Fruit fly (Drosophila melanogaster): Measurements from ENCODE around the gene CG42729.
A peak's percentile ranks its signal among the peaks of the same experiment; 100 is the strongest.

The CG42729 gene

dm6 chr3L:15535800-15536225 is 8.5 kb upstream of the CG42729 start (continued):
- TF ChIP-seq chinmo (GFP tag; IDR thresholded peaks at IDR 0.05; ENCODE audit: partially characterized antibody) (no peak), Hmr (GFP tag; optimal IDR thresholded peaks at IDR 0.05) (no peak), da (GFP tag; optimal IDR thresholded peaks at IDR 0.05) (no peak), CHES-1-like (GFP tag; optimal IDR thresholded peaks at IDR 0.05) (no peak), fu2 (GFP tag; optimal IDR thresholded peaks at IDR 0.05) (no peak), lab (GFP tag; optimal IDR thresholded peaks at IDR 0.05) (no peak), CG17359 (tag; optimal IDR thresholded peaks at IDR 0.05) (no peak), CG13894 (tag; optimal IDR thresholded peaks at IDR 0.05) (peak; percentile 5), ranshi (GFP tag; IDR thresholded peaks at IDR 0.05) (no peak), Doc2 (GFP tag; IDR thresholded peaks at IDR 0.05) (no peak), ac (GFP tag; optimal IDR thresholded peaks at IDR 0.05) (no peak), oc (tag; optimal IDR thresholded peaks at IDR 0.05) (no peak), zfh1 (GFP tag; IDR thresholded peaks at IDR 0.05) (0 out of 3 replicates have a peak, but pooled peaks have one; percentile 16), CG10209 (GFP tag; optimal IDR thresholded peaks at IDR 0.05) (no peak), GATAe (GFP tag; conservative IDR thresholded peaks at IDR 0.05) (no peak), H15 (GFP tag; IDR thresholded peaks at IDR 0.05) (no peak), sens-2 (GFP tag; IDR thresholded peaks at IDR 0.05) (no peak), gt (GFP tag; IDR thresholded peaks at IDR 0.05) (no peak), CG7963 (GFP tag; IDR thresholded peaks at IDR 0.05; ENCODE audit: partially characterized antibody) (no peak), Nf-YC (tag; optimal IDR thresholded peaks at IDR 0.05) (peak; percentile 42), Nf-YB (GFP tag; optimal IDR thresholded peaks at IDR 0.05) (peak; percentile 47), CG2116 (GFP tag; optimal IDR thresholded peaks at IDR 0.05) (no peak), HmgZ (tag; optimal IDR thresholded peaks at IDR 0.05) (no peak), phol (tag; optimal IDR thresholded peaks at IDR 0.05) (no peak), repo (GFP tag; optimal IDR thresholded peaks at IDR 0.05) (no peak), mirr (GFP tag; optimal IDR thresholded peaks at IDR 0.05) (no peak), seq (GFP tag; IDR thresholded peaks at IDR 0.05) (no peak), CG30403 (GFP tag; optimal IDR thresholded peaks at IDR 0.05) (no peak), sens (GFP tag) (peak; percentile 38), CG14667 (GFP tag; IDR thresholded peaks at IDR 0.05) (no peak), CG16863 (GFP tag; optimal IDR thresholded peaks at IDR 0.05) (no peak), tio (GFP tag; optimal IDR thresholded peaks at IDR 0.05) (no peak), Elba2 (GFP tag; optimal IDR thresholded peaks at IDR 0.05) (no peak), kah (GFP tag; optimal IDR thresholded peaks at IDR 0.05) (peak; percentile 83), CG8290 (GFP tag; optimal IDR thresholded peaks at IDR 0.05) (no peak), CG8290 (tag; optimal IDR thresholded peaks at IDR 0.05) (no peak), CG17385 (GFP tag; optimal IDR thresholded peaks at IDR 0.05) (no peak), z (GFP tag; IDR thresholded peaks at IDR 0.05) (no peak), CG11085 (GFP tag; IDR thresholded peaks at IDR 0.05) (no peak), CG5180 (GFP tag; optimal IDR thresholded peaks at IDR 0.05) (peak; percentile 54), ro (GFP tag; IDR thresholded peaks at IDR 0.05) (no peak), CG8281 (tag; optimal IDR thresholded peaks at IDR 0.05) (no peak), CG11093 (GFP tag; IDR thresholded peaks at IDR 0.05) (no peak), Sox100B (GFP tag; optimal IDR thresholded peaks at IDR 0.05) (no peak), Jarid2 (GFP tag; optimal IDR thresholded peaks at IDR 0.05) (no peak), CG7372 (GFP tag; IDR thresholded peaks at IDR 0.05) (no peak), Rx (GFP tag; IDR thresholded peaks at IDR 0.05) (no peak), CG3163 (GFP tag; optimal IDR thresholded peaks at IDR 0.05) (peak; percentile 75), CG10321 (GFP tag; IDR thresholded peaks at IDR 0.05) (no peak), zen (tag; optimal IDR thresholded peaks at IDR 0.05) (no peak), CG14050 (GFP tag; IDR thresholded peaks at IDR 0.05) (no peak), CG4854 (GFP tag; optimal IDR thresholded peaks at IDR 0.05) (no peak), Mad (GFP tag; optimal IDR thresholded peaks at IDR 0.05) (no peak)

All from whole organism, embryonic.